Worm (Caenorhabditis elegans) whole organism, young adult: Measurements from ENCODE around the gene ZK418.2.

ENCODE experiments used
- B0019.2 ChIP-seq: fragments of 200-800 bp; sonication (Bioruptor generic); conservative IDR thresholded peaks from 2 replicates; pipeline ENCODE4 v1.3.6; 2022; ENCODE audit warnings: missing genetic modification reagents, missing genetic modification characterization, missing compliant biosample characterization
- D2030.7 ChIP-seq: fragments of 200-800 bp; sonication (Bioruptor generic); IDR thresholded peaks from 2 replicates; pipeline ENCODE4 v1.3.6; 2022; ENCODE audit warnings: missing genetic modification reagents, missing genetic modification characterization, missing compliant biosample characterization
- F23B12.7 ChIP-seq: sonication (generic microtip); optimal IDR thresholded peaks from 2 replicates; lab custom pipeline; 2017; ENCODE audit warnings: missing genetic modification characterization, mild to moderate bottlenecking, missing compliant biosample characterization, antibody characterized with exemption, moderate library complexity; ENCODE audit not compliant: insufficient read depth
- F33H1.4 ChIP-seq: fragments of 200-800 bp; sonication (Bioruptor generic); IDR thresholded peaks from 2 replicates; pipeline ENCODE4 v1.3.6; 2022; ENCODE audit warnings: missing genetic modification reagents, missing genetic modification characterization, missing compliant biosample characterization
- F49E8.2 ChIP-seq: sonication (generic microtip); optimal IDR thresholded peaks from 3 replicates; lab custom pipeline; 2017; ENCODE audit warnings: missing genetic modification characterization, mild to moderate bottlenecking, missing compliant biosample characterization, antibody characterized with exemption, moderate library complexity; ENCODE audit not compliant: insufficient read depth
- Y53F4B.3 ChIP-seq: fragments of 200-800 bp; sonication (Bioruptor generic); IDR thresholded peaks from 2 replicates; pipeline ENCODE4 v1.3.6; 2022; ENCODE audit warnings: missing genetic modification reagents, missing genetic modification characterization, missing compliant biosample characterization
- Y56A3A.18 ChIP-seq: fragments of 200-800 bp; sonication (Bioruptor generic); IDR thresholded peaks from 2 replicates; pipeline ENCODE4 v1.3.6; 2022; ENCODE audit warnings: missing genetic modification reagents, missing genetic modification characterization, missing compliant biosample characterization
- Y79H2A.3 ChIP-seq: fragments of 200-800 bp; sonication (Bioruptor generic); conservative IDR thresholded peaks from 2 replicates; pipeline ENCODE4 v1.3.6; 2022; ENCODE audit warnings: missing genetic modification reagents, missing genetic modification characterization, missing compliant biosample characterization
- Y95B8A.8 ChIP-seq: fragments of 200-800 bp; sonication (Bioruptor generic); IDR thresholded peaks from 2 replicates; pipeline ENCODE4 v1.3.6; 2022; ENCODE audit warnings: missing genetic modification reagents, missing genetic modification characterization, missing compliant biosample characterization
- akir-1 ChIP-seq: fragments of 200-800 bp; sonication (Bioruptor generic); optimal IDR thresholded peaks from 2 replicates; lab custom pipeline; 2018; ENCODE audit warnings: mild to moderate bottlenecking, missing genetic modification characterization, moderate library complexity, missing compliant biosample characterization
- atf-7 ChIP-seq: sonication (generic microtip); optimal IDR thresholded peaks from 2 replicates; lab custom pipeline; 2017; ENCODE audit warnings: mild to moderate bottlenecking, missing genetic modification characterization, missing compliant biosample characterization
- athp-1 ChIP-seq: sonication (generic microtip); optimal IDR thresholded peaks from 2 replicates; lab custom pipeline; 2017; ENCODE audit warnings: mild to moderate bottlenecking, missing genetic modification characterization, missing compliant biosample characterization
- attf-5 ChIP-seq: fragments of 200-800 bp; sonication (Bioruptor generic); optimal IDR thresholded peaks from 2 replicates; lab custom pipeline; 2018; ENCODE audit warnings: mild to moderate bottlenecking, missing genetic modification characterization, missing compliant biosample characterization
- attf-6 ChIP-seq: fragments of 200-800 bp; sonication (Bioruptor generic); IDR thresholded peaks from 2 replicates; pipeline ENCODE4 v1.3.6; 2022; ENCODE audit warnings: missing genetic modification reagents, missing genetic modification characterization, missing compliant biosample characterization
- cebp-2 ChIP-seq: fragments of 200-800 bp; sonication (Bioruptor generic); IDR thresholded peaks from 2 replicates; pipeline ENCODE4 v1.3.6; 2022; ENCODE audit warnings: missing genetic modification characterization, missing compliant biosample characterization
- ceh-40 ChIP-seq: fragments of 200-800 bp; sonication (Bioruptor generic); IDR thresholded peaks from 2 replicates; pipeline ENCODE4 v1.3.6; 2022; ENCODE audit warnings: missing genetic modification characterization, missing compliant biosample characterization
- dox-1 ChIP-seq: fragments of 200-800 bp; sonication (Bioruptor generic); IDR thresholded peaks from 2 replicates; pipeline ENCODE4 v1.3.6; 2022; ENCODE audit warnings: missing genetic modification reagents, missing genetic modification characterization, missing compliant biosample characterization
- dpl-1 ChIP-seq: fragments of 150-350 bp; optimal IDR thresholded peaks from 2 replicates; lab custom pipeline; 2014; ENCODE audit warnings: missing biosample characterization, missing genetic modification reagents, missing genetic modification characterization
- efl-1 ChIP-seq: fragments of 150-350 bp; optimal IDR thresholded peaks from 2 replicates; lab custom pipeline; 2014; ENCODE audit warnings: missing biosample characterization, missing genetic modification reagents, missing genetic modification characterization
- ets-4 ChIP-seq: fragments of 200-800 bp; sonication (Bioruptor generic); optimal IDR thresholded peaks from 2 replicates; lab custom pipeline; 2018; ENCODE audit warnings: mild to moderate bottlenecking, missing genetic modification characterization, missing compliant biosample characterization
- him-1 ChIP-seq: sonication (generic microtip); optimal IDR thresholded peaks from 2 replicates; lab custom pipeline; 2016; ENCODE audit warnings: missing genotype, missing genetic modification reagents, missing genetic modification characterization, missing compliant biosample characterization
- hlh-26 ChIP-seq: fragments of 200-800 bp; sonication (Bioruptor generic); conservative IDR thresholded peaks from 2 replicates; pipeline ENCODE4 v1.3.6; 2022; ENCODE audit warnings: missing genetic modification reagents, missing genetic modification characterization, missing compliant biosample characterization
- hmg-1.2 ChIP-seq: fragments of 200-800 bp; sonication (Bioruptor generic); IDR thresholded peaks from 2 replicates; pipeline ENCODE4 v1.3.6; 2022; ENCODE audit warnings: missing genetic modification reagents, missing genetic modification characterization, missing compliant biosample characterization
- hrde-1 ChIP-seq: sonication (generic microtip); optimal IDR thresholded peaks from 2 replicates; lab custom pipeline; 2016; ENCODE audit warnings: missing genetic modification characterization, mild to moderate bottlenecking, missing compliant biosample characterization, moderate library complexity, missing genotype, missing genetic modification reagents, borderline replicate concordance
- hsf-1 ChIP-seq: fragments of 200-800 bp; sonication (Bioruptor generic); IDR thresholded peaks from 2 replicates; pipeline ENCODE4 v1.3.6; 2022; ENCODE audit warnings: missing genetic modification reagents, missing genetic modification characterization, missing compliant biosample characterization
- lag-1 ChIP-seq: fragments of 200-800 bp; sonication (Bioruptor generic); IDR thresholded peaks from 2 replicates; pipeline ENCODE4 v1.3.6; 2022; ENCODE audit warnings: missing genetic modification reagents, missing genetic modification characterization, missing compliant biosample characterization
- let-607 ChIP-seq, 2 experiments: fragments of 200-800 bp in 1 of 2; sonication (Bioruptor generic) in 1 of 2; sonication (generic microtip) in 1 of 2; optimal IDR thresholded peaks; 2 replicates each; lab custom pipeline; 2016 to 2018; ENCODE audit warnings: mild to moderate bottlenecking in 2 of 2, missing compliant biosample characterization in 2 of 2, missing genetic modification characterization in 2 of 2, moderate library complexity in 2 of 2, missing genotype in 1 of 2
- lin-54 ChIP-seq: fragments of 200-800 bp; sonication (Bioruptor generic); optimal IDR thresholded peaks from 2 replicates; lab custom pipeline; 2018; ENCODE audit warnings: mild to moderate bottlenecking, missing genetic modification characterization, missing compliant biosample characterization
- lir-1 ChIP-seq: fragments of 200-800 bp; sonication (Bioruptor generic); conservative IDR thresholded peaks from 2 replicates; pipeline ENCODE4 v1.3.6; 2022; ENCODE audit warnings: missing genetic modification reagents, missing genetic modification characterization, missing compliant biosample characterization
- lsl-1 ChIP-seq: fragments of 200-800 bp; sonication (Bioruptor generic); optimal IDR thresholded peaks from 2 replicates; lab custom pipeline; 2018; ENCODE audit warnings: mild to moderate bottlenecking, missing genetic modification characterization, moderate library complexity, missing compliant biosample characterization
- madf-6 ChIP-seq: fragments of 200-800 bp; sonication (Bioruptor generic); IDR thresholded peaks from 2 replicates; pipeline ENCODE4 v1.3.6; 2022; ENCODE audit warnings: missing genetic modification reagents, missing genetic modification characterization, missing compliant biosample characterization
- mcd-1 ChIP-seq: fragments of 200-800 bp; sonication (Bioruptor generic); IDR thresholded peaks from 2 replicates; pipeline ENCODE4 v1.3.6; 2022; ENCODE audit warnings: missing genetic modification reagents, missing genetic modification characterization, missing compliant biosample characterization
- mel-28 ChIP-seq: sonication (generic microtip); optimal IDR thresholded peaks from 2 replicates; lab custom pipeline; 2016; ENCODE audit warnings: borderline replicate concordance, mild to moderate bottlenecking, missing genetic modification characterization, missing compliant biosample characterization
- nhr-120 ChIP-seq: fragments of 200-800 bp; sonication (Bioruptor generic); IDR thresholded peaks from 2 replicates; pipeline ENCODE4 v1.3.6; 2022; ENCODE audit warnings: missing genetic modification characterization, missing compliant biosample characterization
- nhr-80 ChIP-seq: sonication (generic microtip); optimal IDR thresholded peaks from 2 replicates; lab custom pipeline; 2016; ENCODE audit warnings: missing genetic modification characterization, missing compliant biosample characterization
- repo-1 ChIP-seq: sonication (generic microtip); optimal IDR thresholded peaks from 2 replicates; lab custom pipeline; 2017; ENCODE audit warnings: mild to moderate bottlenecking, missing genetic modification characterization, missing compliant biosample characterization
- snpc-3.4 ChIP-seq: sonication (generic microtip); optimal IDR thresholded peaks from 2 replicates; lab custom pipeline; 2017; ENCODE audit warnings: missing genetic modification characterization, mild to moderate bottlenecking, missing compliant biosample characterization, antibody characterized with exemption, moderate library complexity, missing genotype, missing genetic modification reagents
- snpc-4 ChIP-seq, 5 experiments: fragments of 150-350 bp in 1 of 5; sonication (generic microtip) in 4 of 5; optimal IDR thresholded peaks; 2 replicates each; lab custom pipeline; 2014 to 2018; ENCODE audit warnings: missing genetic modification characterization in 5 of 5, missing biosample characterization in 3 of 5, antibody characterized with exemption in 2 of 5, mild to moderate bottlenecking in 2 of 5, missing compliant biosample characterization in 2 of 5, missing genotype in 2 of 5, moderate library complexity in 2 of 5, missing genetic modification reagents in 1 of 5
- somi-1 ChIP-seq: fragments of 200-800 bp; sonication (Bioruptor generic); optimal IDR thresholded peaks from 2 replicates; lab custom pipeline; 2018; ENCODE audit warnings: mild to moderate bottlenecking, missing genetic modification characterization, missing compliant biosample characterization
- sptf-2 ChIP-seq: fragments of 200-800 bp; sonication (Bioruptor generic); optimal IDR thresholded peaks from 2 replicates; lab custom pipeline; 2018; ENCODE audit warnings: mild to moderate bottlenecking, missing genetic modification characterization, missing compliant biosample characterization
- tbx-9 ChIP-seq: sonication (generic microtip); optimal IDR thresholded peaks from 2 replicates; lab custom pipeline; 2016; ENCODE audit warnings: borderline replicate concordance, missing genetic modification characterization, inconsistent platforms, missing compliant biosample characterization
- unc-130 ChIP-seq: sonication (generic microtip); optimal IDR thresholded peaks from 2 replicates; lab custom pipeline; 2016; ENCODE audit warnings: missing genetic modification reagents, missing genetic modification characterization, missing compliant biosample characterization
- unc-62 ChIP-seq: fragments of 150-350 bp; optimal IDR thresholded peaks from 2 replicates; lab custom pipeline; 2014; ENCODE audit warnings: missing biosample characterization, missing genetic modification reagents, missing genetic modification characterization
- ztf-6 ChIP-seq: fragments of 200-800 bp; sonication (Bioruptor generic); IDR thresholded peaks from 2 replicates; pipeline ENCODE4 v1.3.6; 2022; ENCODE audit warnings: missing genetic modification reagents, missing genetic modification characterization, missing compliant biosample characterization

ZK418.2 gene

DNA sequence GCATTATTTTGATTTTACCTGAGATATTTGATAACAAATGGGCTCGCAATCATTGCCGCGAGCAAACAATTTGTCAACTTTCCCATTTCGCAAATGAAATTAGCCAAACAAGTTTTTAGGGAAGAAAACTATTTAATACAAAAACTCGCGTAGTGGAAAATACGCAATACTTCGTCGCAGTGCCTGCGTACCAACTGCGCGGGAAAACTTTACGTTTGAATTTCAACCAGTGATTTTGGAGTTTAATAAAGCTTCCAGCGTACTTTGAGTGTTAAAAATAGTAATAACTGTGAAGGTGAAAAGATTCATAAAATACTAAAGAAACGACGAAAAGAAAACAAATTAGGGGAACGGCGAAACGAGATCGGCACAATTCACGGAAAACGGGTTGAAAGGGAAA lies 6.2 kb upstream of the ZK418.2 start, which contains the start of gene tofu-7:
TSS of gene tofu-7 (minus strand) at position 111 of the 400 bp plus-strand sequence.
- TF ChIP-seq hlh-26 (GFP tag; lab: Robert Waterston, UW) (no peak), F33H1.4 (GFP tag; lab: Robert Waterston, UW) (peak; percentile 51), him-1 (peak; percentile 30), dox-1 (GFP tag; lab: Robert Waterston, UW) (peak; percentile 37; the same call in 1 of the 2 replicates), F23B12.7 (tag; lab: Kevin White, UChicago) (peak; percentile 2), F49E8.2 (tag; lab: Kevin White, UChicago) (peak; percentile 11), lin-54 (GFP tag; lab: Kevin White, UChicago) (peak; percentile 72), cebp-2 (GFP tag; lab: Robert Waterston, UW) (no peak), hrde-1 (peak; percentile 11), lsl-1 (peak; percentile 34), D2030.7 (GFP tag; lab: Robert Waterston, UW) (peak; percentile 28; the same call in 1 of the 2 replicates), madf-6 (0 out of 2 replicates have a peak, but pooled peaks have one; percentile 34), sptf-2 (GFP tag; lab: Kevin White, UChicago) (no peak), nhr-120 (GFP tag; lab: Robert Waterston, UW) (no peak), hsf-1 (GFP tag; lab: Robert Waterston, UW) (peak; percentile 6; the same call in 1 of the 2 replicates), efl-1 (GFP tag; lab: Kevin White, UChicago) (peak; percentile 80), B0019.2 (peak; percentile 66; the same call in 1 of the 2 replicates), atf-7 (tag; lab: Kevin White, UChicago) (no peak), ceh-40 (GFP tag; lab: Robert Waterston, UW) (no peak), dpl-1 (GFP tag; lab: Kevin White, UChicago) (peak; percentile 27), attf-6 (GFP tag; lab: Robert Waterston, UW) (no peak)

DNA sequence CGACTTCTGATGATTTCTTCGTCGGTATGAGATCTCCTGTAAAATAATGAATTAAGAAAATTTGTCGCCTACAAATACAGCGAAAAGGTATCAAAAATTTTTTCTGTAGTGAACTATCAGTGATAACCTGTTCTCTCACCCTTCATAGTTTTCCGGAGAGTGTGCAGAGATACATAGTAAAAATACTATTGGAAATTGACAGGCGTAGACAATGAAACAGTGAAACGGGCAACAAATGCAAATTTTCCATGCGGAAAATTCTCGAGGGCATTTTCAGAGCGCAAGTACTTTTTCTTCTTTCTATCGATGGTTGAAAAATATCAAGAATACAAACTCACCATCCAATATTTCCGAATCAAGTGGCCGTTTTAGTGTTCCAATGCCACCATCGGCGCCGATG lies 4.0 kb upstream of the ZK418.2 start:
- TF ChIP-seq Y53F4B.3 (GFP tag; lab: Robert Waterston, UW) (no peak), nhr-80 (tag; lab: Kevin White, UChicago) (peak; percentile 26), lag-1 (GFP tag; lab: Robert Waterston, UW) (no peak), attf-5 (peak; percentile 41), Y56A3A.18 (GFP tag; lab: Robert Waterston, UW) (no peak), athp-1 (tag; lab: Kevin White, UChicago) (no peak), ztf-6 (GFP tag; lab: Robert Waterston, UW) (no peak), nhr-120 (GFP tag; lab: Robert Waterston, UW) (no peak), hmg-1.2 (peak; percentile 68; the same call in 1 of the 2 replicates), dox-1 (GFP tag; lab: Robert Waterston, UW) (no peak), unc-130 (GFP tag; lab: Kevin White, UChicago) (no peak), mel-28 (tag; lab: Kevin White, UChicago) (no peak)

DNA sequence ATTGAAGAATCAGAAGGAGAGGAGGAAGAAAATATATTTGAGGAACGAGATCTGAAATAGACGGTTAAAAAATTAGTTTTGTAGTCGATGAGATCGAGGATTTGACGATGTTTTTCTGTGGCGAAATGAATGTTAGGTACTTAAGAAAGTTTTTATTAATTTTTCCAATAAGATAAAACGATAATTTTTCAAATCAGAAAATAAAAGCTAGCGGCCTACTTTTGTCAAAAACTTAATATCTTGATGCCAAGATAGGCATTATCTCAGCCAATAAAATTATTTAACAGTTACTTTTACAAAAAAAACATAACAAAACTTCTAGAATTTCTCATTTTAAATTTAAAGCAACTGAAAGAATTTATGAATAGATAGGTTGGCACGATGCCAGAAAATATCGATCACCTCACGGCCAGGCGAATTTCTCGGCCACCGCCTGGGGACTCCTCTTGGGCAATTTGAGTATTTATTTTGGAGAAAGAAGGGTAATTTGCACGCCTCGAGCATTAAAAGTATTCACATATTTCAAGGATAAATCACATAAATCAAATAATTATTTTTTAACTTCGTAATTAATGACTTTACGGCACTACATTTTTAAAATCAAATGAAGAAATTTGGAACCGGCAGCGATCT lies 3.3 kb upstream of the ZK418.2 start, which contains the start of gene fubl-2:
TSS of gene fubl-2 (minus strand) at position 51 of the 633 bp plus-strand sequence.
- TF ChIP-seq ets-4 (GFP tag; lab: Kevin White, UChicago) (no peak), unc-62 (GFP tag; lab: Kevin White, UChicago) (no peak), lir-1 (GFP tag; lab: Robert Waterston, UW) (no peak), repo-1 (tag; lab: Kevin White, UChicago) (no peak), tbx-9 (no peak), let-607 (tag; optimal IDR thresholded peaks at IDR 0.05; lab: Kevin White, UChicago) (peak in 1 of 2 experiments; percentile 14), snpc-3.4 (peak; percentile 45), mcd-1 (no peak), somi-1 (GFP tag; lab: Kevin White, UChicago) (no peak), snpc-4 (GFP tag; optimal IDR thresholded peaks at IDR 0.05; lab: Kevin White, UChicago) (no peak), snpc-4 (tag; optimal IDR thresholded peaks at IDR 0.05; lab: Kevin White, UChicago) (peak in 1 of 4 experiments; percentile 25), Y79H2A.3 (GFP tag; lab: Robert Waterston, UW) (no peak), akir-1 (GFP tag; lab: Kevin White, UChicago) (no peak), cebp-2 (GFP tag; lab: Robert Waterston, UW) (no peak), Y95B8A.8 (GFP tag; lab: Robert Waterston, UW) (no peak)
